Fruit fly (Drosophila melanogaster): ENCODE measurements around the gene CG6420.

DNA sequence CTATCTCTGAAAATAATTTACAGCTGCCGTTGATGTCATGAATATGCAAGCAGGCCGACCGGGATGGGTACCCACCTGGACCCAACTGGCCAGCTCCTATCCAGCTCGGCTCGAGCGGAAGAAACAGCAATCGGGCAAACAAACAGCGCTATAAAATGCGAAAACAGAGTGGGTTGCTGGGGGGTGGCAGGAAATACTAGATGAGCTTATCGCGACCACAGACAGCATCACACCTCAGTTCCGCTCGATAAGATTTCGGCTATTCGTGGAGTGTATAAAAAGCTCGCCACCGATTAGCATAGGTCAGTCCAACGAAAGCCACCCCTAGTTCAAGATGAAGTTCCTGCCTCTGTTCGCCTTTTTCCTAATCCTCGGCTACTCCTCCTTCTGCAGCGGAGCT lies 3.4 kb upstream of the CG6420 start, which contains the start of gene CG14245:
- TF ChIP-seq CG8301 (tag; optimal IDR thresholded peaks at IDR 0.05), result no peak
- TF ChIP-seq CG32121 (GFP tag; IDR thresholded peaks at IDR 0.05), result no peak
- no peak for TF ChIP-seq CG8159 (tag; optimal IDR thresholded peaks at IDR 0.05)
- TF ChIP-seq CG15710 (tag; optimal IDR thresholded peaks at IDR 0.05), result no peak
- TF ChIP-seq Pif1B (GFP tag; optimal IDR thresholded peaks at IDR 0.05), result no peak
- no peak for TF ChIP-seq CG34367 (tag; optimal IDR thresholded peaks at IDR 0.05)
- no peak for TF ChIP-seq CG17806 (tag; optimal IDR thresholded peaks at IDR 0.05)
- no peak for TF ChIP-seq CG12605 (GFP tag; IDR thresholded peaks at IDR 0.05)
- TF ChIP-seq CG10348 (GFP tag; IDR thresholded peaks at IDR 0.05), result no peak
- no peak for TF ChIP-seq Ets98B (GFP tag; IDR thresholded peaks at IDR 0.05)
- TF ChIP-seq Snoo (tag; optimal IDR thresholded peaks at IDR 0.05), result no peak
- TF ChIP-seq CG14655 (GFP tag; optimal IDR thresholded peaks at IDR 0.05), result no peak

All from whole organism, pupa.